Worm (Caenorhabditis elegans) whole organism, L4 larva: ENCODE data around the gene nlp-41.

ENCODE experiments used
- mdl-1 ChIP-seq, 2 experiments: fragments of 150-350 bp in 1 of 2; sonication (generic microtip) in 1 of 2; optimal IDR thresholded peaks; 2 replicates each; lab custom pipeline; 2014 to 2017; ENCODE audit warnings: missing biosample characterization in 2 of 2, missing genetic modification characterization in 2 of 2
- unc-130 ChIP-seq: sonication (generic microtip); optimal IDR thresholded peaks from 2 replicates; lab custom pipeline; 2016; ENCODE audit warnings: missing genetic modification reagents, missing genetic modification characterization, missing compliant biosample characterization

ce11 chrII:14511189-14511588 is 39.5 kb upstream of the nlp-41 start, which contains the start of gene K10H10.13:
- TF ChIP-seq mdl-1 (tag; optimal IDR thresholded peaks at IDR 0.05; lab: Kevin White, UChicago) (no peak), unc-130 (GFP tag; lab: Kevin White, UChicago) (no peak)
